Worm (Caenorhabditis elegans) whole organism, early embryonic: ENCODE measurements around the gene T06E4.7.

Experiments
- ama-1 ChIP-seq: fragments of 150-350 bp; optimal IDR thresholded peaks from 2 replicates; lab custom pipeline; 2014
- flt-1 ChIP-seq: fragments of 200-800 bp; sonication (Bioruptor generic); IDR thresholded peaks from 2 replicates; pipeline ENCODE4 v1.3.6; 2022; ENCODE audit warnings: missing genetic modification characterization, missing compliant biosample characterization
- hmg-4 ChIP-seq: fragments of 200-800 bp; sonication (Bioruptor generic); optimal IDR thresholded peaks from 2 replicates; lab custom pipeline; 2018; ENCODE audit warnings: mild to moderate bottlenecking, missing genetic modification characterization, missing compliant biosample characterization
- hnd-1 ChIP-seq: sonication (generic microtip); optimal IDR thresholded peaks from 2 replicates; lab custom pipeline; 2016; ENCODE audit warnings: missing genetic modification characterization, missing compliant biosample characterization
- scrt-1 ChIP-seq: fragments of 200-800 bp; sonication (Bioruptor generic); IDR thresholded peaks from 2 replicates; pipeline ENCODE4 v1.3.6; 2022; ENCODE audit warnings: missing genetic modification characterization, missing compliant biosample characterization
- tbx-11 ChIP-seq: fragments of 200-800 bp; sonication (Bioruptor generic); IDR thresholded peaks from 2 replicates; pipeline ENCODE4 v1.3.6; 2022; ENCODE audit warnings: missing genetic modification characterization, missing compliant biosample characterization

- TF ChIP-seq tbx-11 (GFP tag; lab: Robert Waterston, UW) (no peak), flt-1 (no peak), scrt-1 (GFP tag; lab: Robert Waterston, UW) (no peak), hnd-1 (tag; lab: Kevin White, UChicago) (no peak), hmg-4 (no peak), ama-1 (no peak)
Measured at ce11 chrV:9673199-9673843, 47.1 kb downstream of the T06E4.7 start, which contains the start of gene sulp-8.
